Fruit fly (Drosophila melanogaster) whole organism, larva: ENCODE results near the gene CG12576.
A peak's percentile ranks its signal among the peaks of the same experiment; 100 is the strongest.

ENCODE experiments used
- noc ChIP-seq: fragments of 200-800 bp; sonication (Bioruptor generic); optimal IDR thresholded peaks from 3 replicates; lab custom pipeline; 2019; ENCODE audit warnings: missing biosample characterization, mild to moderate bottlenecking, missing genetic modification characterization, moderate library complexity

Gene CG12576

DNA sequence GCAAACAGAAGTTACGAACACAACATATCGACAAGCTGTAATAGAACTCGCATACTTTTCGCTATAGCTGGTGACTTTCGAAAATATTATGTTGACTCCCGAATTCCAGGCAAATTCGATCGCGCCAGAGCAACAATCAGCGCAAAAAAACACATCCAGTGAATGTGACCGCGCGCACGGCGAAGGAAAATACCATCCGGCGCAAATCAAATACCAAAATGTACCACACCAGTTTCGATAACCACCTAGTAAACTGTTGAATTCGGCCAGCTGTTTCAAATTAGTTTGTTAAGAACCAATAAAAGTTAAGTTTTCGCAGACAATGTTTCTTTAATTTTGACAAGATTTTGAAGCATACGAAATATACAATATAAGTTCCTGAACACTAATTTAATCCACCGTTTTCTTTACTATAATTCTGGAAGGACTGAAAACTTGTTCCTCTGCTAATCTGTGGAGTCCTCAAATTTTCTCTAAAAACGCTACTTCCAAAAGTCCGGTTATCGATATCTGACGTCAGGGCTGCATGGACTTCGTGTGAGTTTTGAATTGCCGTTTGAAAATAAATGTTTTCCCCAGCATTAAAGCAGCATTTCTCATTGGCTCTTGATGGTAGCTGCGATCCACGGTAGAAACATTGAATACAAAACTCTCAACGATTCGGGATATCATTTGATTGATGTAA, at the start of gene CG12576, which contains the start of gene Cp110:
TSS of gene CG12576 (minus strand) at position 498 of the 685 bp plus-strand sequence.
TSS of gene Cp110 (plus strand) at position 223 of the 685 bp plus-strand sequence.
- no peak for TF ChIP-seq noc (tag; lab: Kevin White, UChicago)

DNA sequence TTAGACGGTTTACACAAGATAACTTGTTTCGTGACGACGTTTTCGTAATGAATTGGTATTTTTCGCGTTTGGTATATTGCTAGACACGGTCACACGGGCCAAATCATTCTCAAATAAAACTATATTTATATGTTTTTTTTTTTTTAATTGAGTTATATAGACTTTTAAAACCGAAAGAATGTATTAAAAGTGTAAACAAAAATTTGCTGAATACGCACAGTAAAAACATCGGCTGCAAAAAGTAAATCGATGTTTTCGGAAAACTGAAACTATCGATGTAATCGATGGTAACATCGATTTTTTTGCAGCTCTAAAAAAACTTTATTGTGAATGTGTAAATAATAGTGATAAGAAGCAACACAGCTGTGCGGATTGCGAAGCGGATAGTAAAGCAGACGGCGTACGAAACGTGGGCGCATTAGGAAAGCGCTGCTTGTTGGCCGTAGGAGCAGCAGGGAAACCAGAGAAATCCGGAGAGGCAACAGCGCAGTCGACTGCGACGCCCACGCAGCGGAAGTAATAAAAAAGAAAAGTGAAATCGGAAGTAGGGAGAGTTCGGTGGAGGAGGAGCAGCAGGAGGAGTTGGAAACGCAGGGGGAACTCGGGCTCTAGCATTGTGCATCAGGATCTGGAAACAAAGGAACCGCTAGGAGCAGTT, 47.6 kb upstream of the CG12576 start, which contains the start of gene S6kII:
TSS of gene S6kII (plus strand) at position 301 of the 658 bp plus-strand sequence.
- TF ChIP-seq noc (tag; lab: Kevin White, UChicago) = no peak

dm6 chrX:22527210-22527609, 45.1 kb upstream of the CG12576 start:
- no peak for TF ChIP-seq noc (tag; lab: Kevin White, UChicago)

dm6 chrX:22514948-22515347, 32.8 kb upstream of the CG12576 start, which contains the start of gene CG17600:
Gene CG17600 (plus strand): TSS chrX:22515197.
- no peak for TF ChIP-seq noc (tag; lab: Kevin White, UChicago)

DNA sequence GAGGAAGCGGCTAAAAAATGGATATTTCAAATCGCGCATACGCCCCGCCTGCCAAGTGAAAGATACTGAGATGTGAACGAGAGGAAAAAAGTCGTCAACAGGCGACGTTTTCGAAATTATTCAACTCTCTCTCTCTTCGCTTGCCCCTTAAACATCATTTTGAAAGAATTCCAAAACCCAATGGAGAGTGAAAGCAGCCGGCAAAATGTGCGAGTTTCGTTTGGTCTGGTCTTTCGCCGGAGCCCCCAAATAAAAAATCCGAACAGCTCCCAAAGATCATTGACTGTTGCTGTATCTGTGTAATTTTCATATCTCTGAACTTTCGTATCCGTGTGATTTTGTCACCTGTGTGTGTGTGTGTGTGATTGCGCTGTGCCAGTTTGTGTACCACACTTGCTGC, 29.9 kb upstream of the CG12576 start:
- no peak for TF ChIP-seq noc (tag; lab: Kevin White, UChicago)

- TF ChIP-seq noc (tag; lab: Kevin White, UChicago) = no peak
Observed at dm6 chrX:22510776-22511175, 28.6 kb upstream of the CG12576 start.

dm6 chrX:22509085-22509484, 26.9 kb upstream of the CG12576 start:
- no peak for TF ChIP-seq noc (tag; lab: Kevin White, UChicago)

DNA sequence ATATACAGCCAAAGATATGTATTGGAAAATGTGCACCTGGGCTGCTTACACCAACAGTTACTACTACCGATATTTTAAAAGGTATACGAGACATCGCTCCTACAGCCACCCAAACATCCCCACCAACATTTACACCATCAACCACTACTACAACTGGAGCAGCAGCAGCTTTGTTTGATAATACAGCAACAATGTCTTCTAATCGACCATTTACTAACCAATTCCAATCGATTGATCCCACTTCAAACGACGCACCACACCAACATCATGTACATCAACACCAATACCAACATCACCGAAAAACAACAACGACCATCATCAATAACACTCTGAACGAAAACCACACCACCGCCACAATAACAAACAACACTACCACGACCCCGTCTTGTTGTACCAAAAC, 20.1 kb upstream of the CG12576 start:
- TF ChIP-seq noc (tag; lab: Kevin White, UChicago) = no peak

DNA sequence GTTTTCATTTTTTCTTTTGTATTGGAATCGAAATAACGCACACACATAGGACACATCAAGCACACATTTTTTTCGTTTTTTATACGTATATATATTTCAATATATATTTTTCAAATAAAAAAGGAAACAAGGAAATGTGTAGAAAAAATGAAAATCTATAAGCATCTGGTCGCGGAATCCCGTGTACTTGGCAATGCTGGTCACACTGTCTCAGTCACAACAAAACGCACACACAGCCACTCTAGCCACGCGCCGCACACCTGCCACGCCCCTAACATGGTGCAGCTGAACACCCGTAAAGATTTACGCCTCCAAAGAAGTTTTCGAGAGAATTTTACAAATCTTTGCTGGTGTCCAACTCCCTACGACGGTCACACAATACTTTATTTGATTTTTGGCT, 17.4 kb upstream of the CG12576 start:
- TF ChIP-seq noc (tag; lab: Kevin White, UChicago) = no peak

dm6 chrX:22491028-22491769, 9.0 kb upstream of the CG12576 start:
- TF ChIP-seq noc (tag; lab: Kevin White, UChicago) = peak; percentile 84

- no peak for TF ChIP-seq noc (tag; lab: Kevin White, UChicago)
Observed at dm6 chrX:22490584-22490983, 8.4 kb upstream of the CG12576 start.

DNA sequence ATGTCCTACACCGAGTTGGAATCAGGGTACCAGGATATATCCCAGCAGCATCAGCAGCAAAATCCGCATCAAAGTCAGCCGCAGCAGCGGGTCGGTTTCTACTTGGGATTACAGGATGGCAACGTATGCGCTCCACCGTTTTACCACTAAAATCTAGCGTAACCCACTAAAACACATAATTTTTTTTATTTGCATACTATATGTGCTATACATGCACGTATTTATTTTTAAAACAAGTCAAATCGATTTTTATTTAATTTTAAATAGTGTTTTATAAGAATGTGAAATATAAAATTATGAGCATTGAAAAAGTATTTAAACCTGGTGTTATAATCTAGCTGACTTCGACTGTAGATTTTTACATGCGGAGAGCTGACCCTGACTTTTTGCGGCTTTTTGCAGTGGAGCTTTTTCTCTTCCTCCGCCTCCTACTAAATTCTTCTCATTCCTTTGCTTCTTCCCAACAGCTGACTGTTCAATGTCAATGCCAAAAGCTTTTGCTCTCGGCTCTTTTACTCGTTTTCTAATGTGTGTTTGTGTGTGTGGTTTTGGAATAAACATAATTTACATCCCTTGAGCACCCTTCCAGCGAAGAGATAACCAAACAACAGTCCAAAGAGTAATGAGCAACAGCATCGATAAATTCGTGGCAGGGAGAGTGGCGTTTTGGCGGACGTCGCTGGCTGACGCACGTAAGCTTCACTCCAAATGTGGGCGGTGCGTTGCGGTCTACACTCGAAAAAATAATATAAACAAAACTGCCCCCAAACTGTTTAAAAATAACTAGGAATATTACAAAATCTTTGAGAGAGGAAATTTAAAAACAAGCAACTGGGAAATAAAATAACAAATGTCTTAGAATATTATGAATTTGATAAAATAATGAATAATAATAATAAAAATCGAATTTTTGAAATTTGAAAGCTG, 5.8 kb upstream of the CG12576 start:
- TF ChIP-seq noc (tag; lab: Kevin White, UChicago) = peak; percentile 2

- no peak for TF ChIP-seq noc (tag; lab: Kevin White, UChicago)
Observed at dm6 chrX:22486919-22487634, 4.9 kb upstream of the CG12576 start.

DNA sequence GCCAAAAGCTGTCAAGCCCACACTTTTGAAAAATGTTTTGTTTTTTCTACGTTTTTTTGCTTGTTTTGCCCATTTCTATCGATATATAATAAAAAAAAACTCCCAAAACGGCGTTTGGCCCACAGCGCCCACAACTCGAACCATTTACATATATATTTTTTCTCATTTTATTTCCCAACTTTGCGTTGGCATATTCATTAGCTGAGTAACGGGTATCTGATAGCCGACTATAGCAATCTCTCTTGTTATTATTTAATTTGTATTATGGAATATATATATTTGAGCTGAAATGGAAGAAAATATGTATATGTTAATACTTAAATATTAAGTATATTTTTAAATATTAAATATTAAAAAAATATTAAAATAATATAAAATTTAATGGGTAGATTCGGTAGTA, 4.3 kb upstream of the CG12576 start:
- TF ChIP-seq noc (tag; lab: Kevin White, UChicago) = no peak
